Fruit fly (Drosophila melanogaster): Measurements from ENCODE around the gene raskol.
A peak's percentile ranks its signal among the peaks of the same experiment; 100 is the strongest.

Gene raskol

DNA sequence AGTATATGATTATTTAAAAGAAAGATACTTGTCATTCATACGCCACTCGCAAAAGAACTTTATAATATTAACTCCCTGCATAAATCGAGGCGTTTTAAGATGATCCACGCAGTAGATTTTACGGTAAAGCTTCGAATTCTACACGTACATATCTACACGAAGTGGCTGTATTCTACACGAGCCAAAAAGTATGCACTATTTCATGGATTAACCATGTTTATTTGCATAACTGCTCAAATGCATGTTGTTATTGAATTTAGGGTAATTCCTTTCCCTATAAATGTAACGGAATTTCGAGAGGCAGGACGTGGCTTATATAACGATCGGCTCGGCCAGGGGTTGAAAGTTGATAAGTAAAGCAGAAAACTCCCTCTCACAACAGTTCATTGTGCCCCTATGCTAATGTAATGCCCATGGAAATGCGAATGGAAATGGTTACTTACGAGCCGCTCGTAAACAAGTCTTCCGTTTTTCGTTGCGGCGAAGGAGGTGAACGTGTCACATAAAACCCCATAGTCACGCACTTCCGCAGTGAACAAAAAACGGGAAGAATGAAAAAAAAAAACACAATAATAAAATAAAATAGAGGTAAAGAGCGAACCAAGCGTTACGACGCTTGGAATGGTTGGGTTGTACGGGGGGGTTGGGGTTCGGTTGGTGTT, 27.2 kb downstream of the raskol start (continued):
- peak; percentile 1 for TF ChIP-seq Lhr (GFP tag; optimal IDR thresholded peaks at IDR 0.05)
- TF ChIP-seq CG31388 (GFP tag; optimal IDR thresholded peaks at IDR 0.05) = no peak
- peak; percentile 94 for TF ChIP-seq pros (GFP tag; optimal IDR thresholded peaks at IDR 0.05)
- peak; percentile 8 for TF ChIP-seq CG15601 (tag; optimal IDR thresholded peaks at IDR 0.05)
- TF ChIP-seq C15 (GFP tag; IDR thresholded peaks at IDR 0.05) = no peak
- TF ChIP-seq CG16813 (GFP tag; IDR thresholded peaks at IDR 0.05; ENCODE audit: partially characterized antibody) = 0 out of 3 replicates have a peak, but pooled peaks have one; percentile 9
- TF ChIP-seq Myb (GFP tag; optimal IDR thresholded peaks at IDR 0.05) = peak; percentile 33
- TF ChIP-seq CG1603 (tag; optimal IDR thresholded peaks at IDR 0.05) = peak; percentile 9

DNA sequence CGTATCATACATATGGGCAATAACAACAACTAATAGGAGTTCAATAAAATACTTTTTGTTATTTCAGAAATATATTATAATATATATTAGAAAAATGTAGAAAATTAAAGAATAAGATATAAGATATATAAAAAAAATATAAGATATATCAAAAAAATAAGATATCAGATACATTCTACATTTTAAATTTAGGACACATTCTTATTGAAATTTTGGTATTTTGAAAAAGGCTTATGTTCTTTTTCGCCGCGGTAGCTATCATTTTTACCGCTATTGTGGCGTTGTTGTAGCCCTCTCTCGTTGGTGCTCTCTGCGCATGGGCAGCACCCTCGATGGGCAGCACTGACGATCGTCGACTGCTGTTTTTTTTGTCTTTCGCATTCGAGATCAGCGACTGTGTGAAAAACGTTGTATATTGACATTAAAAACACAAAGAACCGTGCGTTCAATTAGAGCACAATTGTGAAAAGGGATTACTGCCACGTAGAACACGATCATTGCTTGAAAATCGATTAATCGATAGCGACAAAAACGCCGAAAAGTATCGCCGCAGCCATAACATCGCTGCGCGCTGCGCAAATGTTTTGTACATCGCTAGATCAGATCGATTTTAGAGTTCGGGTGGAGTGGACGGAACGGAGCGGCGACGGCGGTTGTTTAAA, 28.0 kb downstream of the raskol start:
- TF ChIP-seq unc-4 (GFP tag; IDR thresholded peaks at IDR 0.05; ENCODE audit: partially characterized antibody) = peak; percentile 99
- TF ChIP-seq fd102C (GFP tag; optimal IDR thresholded peaks at IDR 0.05) = no peak
- no peak for TF ChIP-seq bowl (GFP tag; IDR thresholded peaks at IDR 0.05)
- TF ChIP-seq ara (GFP tag; IDR thresholded peaks at IDR 0.05) = peak; percentile 27; the same call in 1 of the 2 replicates
- peak; percentile 38 for TF ChIP-seq MESR4 (GFP tag; optimal IDR thresholded peaks at IDR 0.05)
- peak; percentile 94 for TF ChIP-seq Bgb (GFP tag; IDR thresholded peaks at IDR 0.05; ENCODE audit: partially characterized antibody)
- peak; percentile 6 for TF ChIP-seq ash1 (GFP tag; optimal IDR thresholded peaks at IDR 0.05)
- no peak for TF ChIP-seq CG10565 (GFP tag; optimal IDR thresholded peaks at IDR 0.05)
- TF ChIP-seq CG12744 (GFP tag; optimal IDR thresholded peaks at IDR 0.05) = no peak
- no peak for TF ChIP-seq NC2α (GFP tag; optimal IDR thresholded peaks at IDR 0.05)
- TF ChIP-seq sna (GFP tag; IDR thresholded peaks at IDR 0.05; ENCODE audit: partially characterized antibody) = peak; percentile 93
- peak; percentile 57; the same call in 1 of the 3 replicates for TF ChIP-seq CG11560 (tag; IDR thresholded peaks at IDR 0.05)
- peak; percentile 14 for TF ChIP-seq pb (GFP tag; optimal IDR thresholded peaks at IDR 0.05)
- peak; percentile 67 for TF ChIP-seq unpg (GFP tag; optimal IDR thresholded peaks at IDR 0.05)
- TF ChIP-seq Rfx (GFP tag; IDR thresholded peaks at IDR 0.05) = 0 out of 2 replicates have a peak, but pooled peaks have one; percentile 20
- no peak for TF ChIP-seq crol (GFP tag; IDR thresholded peaks at IDR 0.05)
- no peak for TF ChIP-seq CG10431 (GFP tag; optimal IDR thresholded peaks at IDR 0.05)
- peak; percentile 95 for TF ChIP-seq bbx (GFP tag; IDR thresholded peaks at IDR 0.05; ENCODE audit: partially characterized antibody)
- peak; percentile 86 for TF ChIP-seq hb (GFP tag; IDR thresholded peaks at IDR 0.05; ENCODE audit: partially characterized antibody)
- TF ChIP-seq pho (GFP tag; optimal IDR thresholded peaks at IDR 0.05) = no peak
- TF ChIP-seq trem (tag; optimal IDR thresholded peaks at IDR 0.05) = peak; percentile 52
- peak; percentile 88 for TF ChIP-seq hbn (GFP tag; IDR thresholded peaks at IDR 0.05; ENCODE audit: partially characterized antibody)
- TF ChIP-seq CG10462 (GFP tag; optimal IDR thresholded peaks at IDR 0.05) = no peak
- TF ChIP-seq CG3065 (GFP tag; optimal IDR thresholded peaks at IDR 0.05) = no peak
- TF ChIP-seq CG6654 (GFP tag; optimal IDR thresholded peaks at IDR 0.05) = no peak
- TF ChIP-seq D19A (tag; optimal IDR thresholded peaks at IDR 0.05) = peak; percentile 55
- TF ChIP-seq CG7839 (tag; optimal IDR thresholded peaks at IDR 0.05) = peak; percentile 27
- peak; percentile 46 for TF ChIP-seq salm (tag; optimal IDR thresholded peaks at IDR 0.05)
- peak; percentile 49 for TF ChIP-seq gsb-n (tag; optimal IDR thresholded peaks at IDR 0.05)
- peak; percentile 38 for TF ChIP-seq zen (tag; optimal IDR thresholded peaks at IDR 0.05)
- no peak for TF ChIP-seq dimm (GFP tag; IDR thresholded peaks at IDR 0.05)
- peak; percentile 91 for TF ChIP-seq Med (GFP tag)
- no peak for TF ChIP-seq CkIIα-i1 (GFP tag; IDR thresholded peaks at IDR 0.05)
- TF ChIP-seq Oli (tag; optimal IDR thresholded peaks at IDR 0.05) = peak; percentile 57
- no peak for TF ChIP-seq CG2889 (GFP tag; IDR thresholded peaks at IDR 0.05)
- TF ChIP-seq CG14965 (GFP tag; optimal IDR thresholded peaks at IDR 0.05; ENCODE audit: borderline replicate concordance) = no peak
- no peak for TF ChIP-seq CG7987 (GFP tag; optimal IDR thresholded peaks at IDR 0.05)
- 0 out of 2 replicates have a peak, but pooled peaks have one; percentile 44 for TF ChIP-seq ranshi (GFP tag; IDR thresholded peaks at IDR 0.05)
